Worm (Caenorhabditis elegans) whole organism, late embryonic: Measurements from ENCODE around the gene K07H8.8.

Experiments
- C08G9.2 ChIP-seq: sonication (generic microtip); optimal IDR thresholded peaks from 2 replicates; lab custom pipeline; 2016; ENCODE audit warnings: mild to moderate bottlenecking, missing genetic modification characterization, moderate library complexity, missing compliant biosample characterization
- C38D4.7 ChIP-seq: fragments of 200-800 bp; sonication (Bioruptor generic); optimal IDR thresholded peaks from 2 replicates; lab custom pipeline; 2018; ENCODE audit warnings: mild to moderate bottlenecking, missing genetic modification characterization, moderate library complexity, missing compliant biosample characterization
- Y22D7AL.16 ChIP-seq: sonication (generic microtip); optimal IDR thresholded peaks from 2 replicates; lab custom pipeline; 2016; ENCODE audit warnings: missing genetic modification characterization, missing compliant biosample characterization
- ahr-1 ChIP-seq: sonication (generic microtip); optimal IDR thresholded peaks from 2 replicates; lab custom pipeline; 2016; ENCODE audit warnings: missing genetic modification characterization, missing compliant biosample characterization
- ama-1 ChIP-seq: fragments of 150-350 bp; optimal IDR thresholded peaks from 2 replicates; lab custom pipeline; 2014
- ceh-22 ChIP-seq: sonication (generic microtip); optimal IDR thresholded peaks from 2 replicates; lab custom pipeline; 2017; ENCODE audit warnings: missing biosample characterization, missing genetic modification characterization
- ceh-24 ChIP-seq: sonication (generic microtip); optimal IDR thresholded peaks from 2 replicates; lab custom pipeline; 2016; ENCODE audit warnings: mild to moderate bottlenecking, missing genetic modification characterization, missing compliant biosample characterization
- ceh-30 ChIP-seq: fragments of 150-350 bp; optimal IDR thresholded peaks from 2 replicates; lab custom pipeline; 2014; ENCODE audit warnings: missing biosample characterization, missing genetic modification characterization
- ceh-31 ChIP-seq: sonication (generic microtip); optimal IDR thresholded peaks from 2 replicates; lab custom pipeline; 2016; ENCODE audit warnings: missing genetic modification characterization, missing compliant biosample characterization
- ceh-45 ChIP-seq: fragments of 200-800 bp; sonication (Bioruptor generic); IDR thresholded peaks from 2 replicates; pipeline ENCODE4 v1.3.6; 2022; ENCODE audit warnings: missing genetic modification reagents, missing genetic modification characterization, missing compliant biosample characterization
- ceh-48 ChIP-seq: sonication (generic microtip); optimal IDR thresholded peaks from 2 replicates; lab custom pipeline; 2016; ENCODE audit warnings: missing genetic modification characterization, inconsistent platforms, missing compliant biosample characterization
- che-1 ChIP-seq: sonication (generic microtip); optimal IDR thresholded peaks from 2 replicates; lab custom pipeline; 2016; ENCODE audit warnings: mild to moderate bottlenecking, missing genetic modification characterization, missing compliant biosample characterization
- dmd-4 ChIP-seq: sonication (generic microtip); optimal IDR thresholded peaks from 2 replicates; lab custom pipeline; 2016; ENCODE audit warnings: borderline replicate concordance, missing genetic modification characterization, missing compliant biosample characterization
- dve-1 ChIP-seq: sonication (generic microtip); optimal IDR thresholded peaks from 2 replicates; lab custom pipeline; 2017; ENCODE audit warnings: antibody characterized with exemption, mild to moderate bottlenecking, missing genetic modification characterization, missing compliant biosample characterization
- elt-2 ChIP-seq: sonication (generic microtip); optimal IDR thresholded peaks from 2 replicates; lab custom pipeline; 2016; ENCODE audit warnings: missing genetic modification reagents, missing genetic modification characterization, missing compliant biosample characterization
- elt-4 ChIP-seq: sonication (generic microtip); optimal IDR thresholded peaks from 2 replicates; lab custom pipeline; 2016; ENCODE audit warnings: missing genetic modification characterization, missing compliant biosample characterization
- ets-4 ChIP-seq: sonication (generic microtip); optimal IDR thresholded peaks from 2 replicates; lab custom pipeline; 2016; ENCODE audit warnings: missing genetic modification characterization, missing compliant biosample characterization
- eyg-1 ChIP-seq: sonication (generic microtip); optimal IDR thresholded peaks from 2 replicates; lab custom pipeline; 2016; ENCODE audit warnings: missing genotype, missing genetic modification characterization, missing compliant biosample characterization
- gmeb-2 ChIP-seq: sonication (generic microtip); optimal IDR thresholded peaks from 2 replicates; lab custom pipeline; 2016; ENCODE audit warnings: missing genetic modification characterization, inconsistent platforms, missing compliant biosample characterization
- hlh-30 ChIP-seq: sonication (generic microtip); optimal IDR thresholded peaks from 2 replicates; lab custom pipeline; 2017; ENCODE audit warnings: antibody characterized with exemption, missing genetic modification characterization, missing compliant biosample characterization; ENCODE audit not compliant: insufficient read depth
- hlh-6 ChIP-seq: sonication (generic microtip); optimal IDR thresholded peaks from 2 replicates; lab custom pipeline; 2016; ENCODE audit warnings: missing genotype, missing genetic modification characterization, missing compliant biosample characterization
- lin-11 ChIP-seq: fragments of 200-800 bp; sonication (Bioruptor generic); optimal IDR thresholded peaks from 2 replicates; lab custom pipeline; 2018; ENCODE audit warnings: mild to moderate bottlenecking, missing genetic modification characterization, missing compliant biosample characterization
- mec-3 ChIP-seq: sonication (generic microtip); optimal IDR thresholded peaks from 2 replicates; lab custom pipeline; 2016; ENCODE audit warnings: borderline replicate concordance, missing genetic modification characterization, missing compliant biosample characterization
- nhr-11 ChIP-seq: fragments of 150-350 bp; optimal IDR thresholded peaks from 2 replicates; lab custom pipeline; 2014; ENCODE audit warnings: missing biosample characterization, missing genetic modification characterization
- odd-2 ChIP-seq: sonication (generic microtip); optimal IDR thresholded peaks from 2 replicates; lab custom pipeline; 2017; ENCODE audit warnings: antibody characterized with exemption, mild to moderate bottlenecking, missing genetic modification characterization, missing compliant biosample characterization
- pag-3 ChIP-seq: sonication (generic microtip); optimal IDR thresholded peaks from 2 replicates; lab custom pipeline; 2016; ENCODE audit warnings: missing compliant biosample characterization, missing genetic modification characterization, borderline replicate concordance
- pat-9 ChIP-seq: fragments of 200-800 bp; sonication (Bioruptor generic); optimal IDR thresholded peaks from 2 replicates; lab custom pipeline; 2018; ENCODE audit warnings: mild to moderate bottlenecking, missing genetic modification characterization, moderate library complexity, missing compliant biosample characterization
- pax-1 ChIP-seq: fragments of 150-350 bp; optimal IDR thresholded peaks from 2 replicates; lab custom pipeline; 2014; ENCODE audit warnings: missing biosample characterization, missing genetic modification characterization
- pha-2 ChIP-seq: sonication (generic microtip); optimal IDR thresholded peaks from 2 replicates; lab custom pipeline; 2017; ENCODE audit warnings: mild to moderate bottlenecking, missing genetic modification characterization, missing compliant biosample characterization
- pqm-1 ChIP-seq: sonication (generic microtip); optimal IDR thresholded peaks from 2 replicates; lab custom pipeline; 2016; ENCODE audit warnings: missing genetic modification characterization, missing compliant biosample characterization
- ref-2 ChIP-seq: sonication (generic microtip); optimal IDR thresholded peaks from 2 replicates; lab custom pipeline; 2016; ENCODE audit warnings: missing genetic modification characterization, missing compliant biosample characterization
- rnt-1 ChIP-seq: sonication (generic microtip); optimal IDR thresholded peaks from 2 replicates; lab custom pipeline; 2016; ENCODE audit warnings: missing genetic modification characterization, missing compliant biosample characterization
- sdc-2 ChIP-seq: sonication (generic microtip); optimal IDR thresholded peaks from 2 replicates; lab custom pipeline; 2016; ENCODE audit warnings: missing genotype, missing genetic modification characterization, missing compliant biosample characterization
- sox-2 ChIP-seq: fragments of 200-800 bp; sonication (Bioruptor generic); IDR thresholded peaks from 2 replicates; pipeline ENCODE4 v1.3.6; 2022; ENCODE audit warnings: missing genetic modification reagents, missing genetic modification characterization, missing compliant biosample characterization
- syd-9 ChIP-seq: sonication (generic microtip); optimal IDR thresholded peaks from 2 replicates; lab custom pipeline; 2016; ENCODE audit warnings: mild to moderate bottlenecking, missing genetic modification characterization, moderate library complexity, missing compliant biosample characterization
- unc-86 ChIP-seq: sonication (generic microtip); optimal IDR thresholded peaks from 2 replicates; lab custom pipeline; 2016; ENCODE audit warnings: missing genetic modification characterization, missing compliant biosample characterization
- zip-5 ChIP-seq: sonication (generic microtip); optimal IDR thresholded peaks from 2 replicates; lab custom pipeline; 2016; ENCODE audit warnings: missing genetic modification characterization, missing compliant biosample characterization
- ztf-16 ChIP-seq: sonication (generic microtip); optimal IDR thresholded peaks from 2 replicates; lab custom pipeline; 2017; ENCODE audit warnings: missing genetic modification characterization, missing compliant biosample characterization

The K07H8.8 gene

ce11 chrIV:8268024-8268423 lies at the start of gene K07H8.8, which contains the start of gene K07H8.5:
TSS of gene K07H8.8 (minus strand) at chrIV:8268412.
TSS of gene K07H8.5 (plus strand) at chrIV:8268324.
- TF ChIP-seq elt-2 (tag; lab: Kevin White, UChicago), result no peak
- TF ChIP-seq pax-1, result no peak
- no peak for TF ChIP-seq lin-11 (tag; lab: Kevin White, UChicago)
- no peak for TF ChIP-seq gmeb-2 (tag; lab: Kevin White, UChicago)
- TF ChIP-seq pag-3 (tag; lab: Kevin White, UChicago), result no peak
- no peak for TF ChIP-seq ahr-1 (tag; lab: Kevin White, UChicago)
- no peak for TF ChIP-seq ceh-48 (tag; lab: Kevin White, UChicago)
- TF ChIP-seq rnt-1, result no peak
- no peak for TF ChIP-seq C38D4.7 (GFP tag; lab: Kevin White, UChicago)
- TF ChIP-seq ceh-31 (tag; lab: Kevin White, UChicago), result no peak
- no peak for TF ChIP-seq Y22D7AL.16 (tag; lab: Kevin White, UChicago)
- TF ChIP-seq pha-2 (tag; lab: Kevin White, UChicago), result no peak
- TF ChIP-seq pat-9 (tag; lab: Kevin White, UChicago), result no peak
- no peak for TF ChIP-seq ref-2 (tag; lab: Kevin White, UChicago)
- TF ChIP-seq mec-3 (tag; lab: Kevin White, UChicago), result no peak
- TF ChIP-seq sox-2 (GFP tag; lab: Robert Waterston, UW), result no peak

- no peak for TF ChIP-seq ref-2 (tag; lab: Kevin White, UChicago)
- TF ChIP-seq Y22D7AL.16 (tag; lab: Kevin White, UChicago), result no peak
- no peak for TF ChIP-seq C08G9.2 (tag; lab: Kevin White, UChicago)
- TF ChIP-seq ztf-16 (tag; lab: Kevin White, UChicago), result no peak
- no peak for TF ChIP-seq dmd-4 (tag; lab: Kevin White, UChicago)
- no peak for TF ChIP-seq sox-2 (GFP tag; lab: Robert Waterston, UW)
- TF ChIP-seq pag-3 (tag; lab: Kevin White, UChicago), result no peak
- TF ChIP-seq pqm-1 (tag; lab: Kevin White, UChicago), result no peak
- no peak for TF ChIP-seq hlh-6 (tag; lab: Kevin White, UChicago)
- TF ChIP-seq ceh-45 (GFP tag; lab: Robert Waterston, UW), result no peak
- no peak for TF ChIP-seq ceh-22 (tag; lab: Kevin White, UChicago)
- no peak for TF ChIP-seq dve-1 (tag; lab: Kevin White, UChicago)
- no peak for TF ChIP-seq hlh-30 (tag; lab: Kevin White, UChicago)
These were observed 49.6 kb upstream of the K07H8.8 start for ce11 chrIV:8317800-8318199.

DNA sequence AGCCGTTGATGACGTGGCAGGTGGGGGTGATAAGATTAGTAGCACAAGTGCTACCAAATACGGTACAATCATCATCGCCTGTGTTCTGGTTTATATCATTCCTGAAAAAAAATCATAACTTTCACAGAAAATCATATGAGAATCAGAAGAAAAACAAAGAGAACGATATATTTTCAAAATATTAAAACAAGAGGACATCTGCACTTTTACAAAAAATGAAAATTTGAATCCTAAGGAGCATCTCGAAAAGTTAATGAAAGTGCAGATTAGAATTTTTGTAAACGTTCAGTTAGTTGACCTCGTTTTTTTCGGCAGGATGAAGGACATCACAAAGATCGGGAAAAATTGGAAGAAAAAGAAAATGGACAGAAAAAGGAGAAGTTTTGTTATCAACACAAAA lies 44.6 kb upstream of the K07H8.8 start, which contains the start of gene F35H10.10:
Gene F35H10.10 (minus strand): TSS at position 101 of the 400 bp plus-strand sequence.
- TF ChIP-seq zip-5 (tag; lab: Kevin White, UChicago) (no peak), elt-4 (no peak), odd-2 (tag; lab: Kevin White, UChicago) (no peak), nhr-11 (tag; lab: Kevin White, UChicago) (no peak), eyg-1 (tag; lab: Kevin White, UChicago) (no peak), ceh-24 (tag; lab: Kevin White, UChicago) (no peak), syd-9 (tag; lab: Kevin White, UChicago) (no peak)

DNA sequence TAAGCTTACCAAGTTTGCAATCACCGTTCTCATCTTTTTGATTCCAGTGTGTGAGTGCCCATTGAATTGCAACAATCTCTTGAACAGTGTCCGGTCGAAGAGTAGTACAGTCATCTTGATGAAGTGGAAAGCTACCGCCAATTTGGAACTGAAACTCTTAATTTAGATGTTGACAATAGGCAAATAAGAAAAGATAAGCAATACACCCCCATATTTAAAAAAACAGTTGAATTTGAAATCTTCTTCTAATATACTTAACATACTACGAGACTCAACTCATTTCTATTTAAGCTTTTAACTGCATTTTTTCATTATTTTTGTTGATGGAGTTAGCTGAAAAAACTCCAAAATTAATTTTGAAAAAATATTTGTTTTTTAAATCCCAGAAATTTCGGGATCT lies 43.9 kb upstream of the K07H8.8 start:
- TF ChIP-seq ets-4 (no peak), che-1 (tag; lab: Kevin White, UChicago) (no peak), unc-86 (tag; lab: Kevin White, UChicago) (no peak), dve-1 (tag; lab: Kevin White, UChicago) (no peak), ceh-31 (tag; lab: Kevin White, UChicago) (no peak), ama-1 (lab: Kevin White, UChicago) (no peak), pha-2 (tag; lab: Kevin White, UChicago) (no peak), C38D4.7 (GFP tag; lab: Kevin White, UChicago) (no peak), sdc-2 (tag; lab: Kevin White, UChicago) (no peak), ceh-30 (tag; lab: Kevin White, UChicago) (no peak), pqm-1 (tag; lab: Kevin White, UChicago) (no peak), ref-2 (tag; lab: Kevin White, UChicago) (no peak), C08G9.2 (tag; lab: Kevin White, UChicago) (no peak)
